Fruit fly (Drosophila melanogaster): Measurements from ENCODE around the gene CG13926.

Gene CG13926

DNA sequence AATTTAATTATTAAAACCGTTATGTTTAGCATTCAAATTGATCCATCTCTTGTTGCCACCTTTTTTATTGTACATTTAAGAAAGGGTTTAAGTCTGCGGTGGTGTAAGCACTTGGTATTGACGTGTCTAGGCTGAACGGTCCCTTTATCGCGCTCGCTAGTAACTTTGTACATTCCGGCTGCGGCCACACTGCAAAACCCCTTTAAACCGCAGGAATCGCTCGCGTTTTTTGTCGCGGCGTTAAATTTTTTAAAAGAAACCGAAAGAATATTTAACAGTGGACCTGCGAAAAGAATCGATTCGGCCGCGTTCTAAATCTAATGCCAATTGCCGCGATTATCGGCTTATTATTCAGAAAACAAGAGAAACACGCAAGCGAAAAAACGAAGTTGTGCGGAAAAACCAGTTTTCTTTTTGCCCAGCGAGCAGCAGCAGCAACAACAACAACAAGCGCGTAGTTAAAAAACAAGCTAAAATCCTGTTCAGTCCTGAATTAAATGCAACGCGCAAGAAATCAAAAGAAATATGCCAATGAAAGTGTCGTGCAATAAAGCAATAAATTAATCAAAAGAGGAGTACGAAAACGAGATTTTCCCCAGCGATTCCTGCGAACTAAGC, 41.4 kb downstream of the CG13926 start, which contains the start of gene CG13917 (continued):
- TF ChIP-seq jumu (GFP tag; optimal IDR thresholded peaks at IDR 0.05) (no peak), pita (GFP tag; optimal IDR thresholded peaks at IDR 0.05) (peak; percentile 65), Elba2 (GFP tag; optimal IDR thresholded peaks at IDR 0.05) (no peak), CG14441 (GFP tag; IDR thresholded peaks at IDR 0.05) (peak; percentile 22; the same call in 1 of the 2 replicates), ems (GFP tag; optimal IDR thresholded peaks at IDR 0.05) (peak; percentile 17), BEAF-32 (GFP tag; optimal IDR thresholded peaks at IDR 0.05) (peak; percentile 34), CG11504 (tag; optimal IDR thresholded peaks at IDR 0.05) (peak; percentile 51), Stat92E (GFP tag; optimal IDR thresholded peaks at IDR 0.05) (peak in 1 of 3 experiments; percentile 39), CoRest (tag; optimal IDR thresholded peaks at IDR 0.05) (peak; percentile 60), pnt (GFP tag; optimal IDR thresholded peaks at IDR 0.05) (no peak), gfzf (GFP tag; optimal IDR thresholded peaks at IDR 0.05) (peak; percentile 98), gem (tag; optimal IDR thresholded peaks at IDR 0.05) (peak; percentile 33), insv (GFP tag; optimal IDR thresholded peaks at IDR 0.05) (no peak), hbn (GFP tag; IDR thresholded peaks at IDR 0.05; ENCODE audit: partially characterized antibody) (0 out of 2 replicates have a peak, but pooled peaks have one; percentile 25), CG2116 (GFP tag; optimal IDR thresholded peaks at IDR 0.05) (peak; percentile 33), Nf-YC (tag; optimal IDR thresholded peaks at IDR 0.05) (peak; percentile 24), pzg (GFP tag; optimal IDR thresholded peaks at IDR 0.05) (peak; percentile 98), CG8290 (GFP tag; optimal IDR thresholded peaks at IDR 0.05) (peak; percentile 12), CG8290 (tag; optimal IDR thresholded peaks at IDR 0.05) (peak in 1 of 2 experiments; percentile 14), MESR4 (GFP tag; optimal IDR thresholded peaks at IDR 0.05) (peak; percentile 34), run (tag; optimal IDR thresholded peaks at IDR 0.05) (peak; percentile 25), stc (GFP tag; IDR thresholded peaks at IDR 0.05) (peak; percentile 18; the same call in 1 of the 2 replicates), sens (GFP tag) (peak; percentile 44), sqz (GFP tag; optimal IDR thresholded peaks at IDR 0.05) (peak; percentile 19), CG42726 (GFP tag; IDR thresholded peaks at IDR 0.05; ENCODE audit: partially characterized antibody) (0 out of 2 replicates have a peak, but pooled peaks have one; percentile 20), CG9797 (GFP tag; optimal IDR thresholded peaks at IDR 0.05) (peak; percentile 98), Dp (GFP tag; optimal IDR thresholded peaks at IDR 0.05) (peak; percentile 71), CG17186 (GFP tag; optimal IDR thresholded peaks at IDR 0.05) (peak; percentile 1), E2f2 (GFP tag; IDR thresholded peaks at IDR 0.05) (peak; percentile 82), bbx (GFP tag; IDR thresholded peaks at IDR 0.05; ENCODE audit: partially characterized antibody) (peak; percentile 64), CG11247 (GFP tag; IDR thresholded peaks at IDR 0.05) (no peak), Hmr (GFP tag; optimal IDR thresholded peaks at IDR 0.05) (peak; percentile 71), CTCF (GFP tag; optimal IDR thresholded peaks at IDR 0.05) (peak; percentile 28), Jarid2 (GFP tag; optimal IDR thresholded peaks at IDR 0.05) (peak; percentile 52), fd3F (GFP tag; optimal IDR thresholded peaks at IDR 0.05) (no peak), CG12391 (tag; optimal IDR thresholded peaks at IDR 0.05) (peak; percentile 26), vvl (GFP tag; IDR thresholded peaks at IDR 0.05) (peak; percentile 76), Med (GFP tag) (peak; percentile 87), amos (GFP tag; IDR thresholded peaks at IDR 0.05; ENCODE audit: partially characterized antibody) (peak; percentile 46; the same call in 1 of the 2 replicates), Bgb (GFP tag; IDR thresholded peaks at IDR 0.05; ENCODE audit: partially characterized antibody) (peak; percentile 48; the same call in 1 of the 2 replicates), CG13424 (tag; optimal IDR thresholded peaks at IDR 0.05) (no peak), CG10267 (tag; optimal IDR thresholded peaks at IDR 0.05) (peak; percentile 77), Sry-δ (GFP tag; optimal IDR thresholded peaks at IDR 0.05) (peak; percentile 48), seq (GFP tag; IDR thresholded peaks at IDR 0.05) (0 out of 2 replicates have a peak, but pooled peaks have one; percentile 18), CG31441 (GFP tag; IDR thresholded peaks at IDR 0.05) (0 out of 2 replicates have a peak, but pooled peaks have one; percentile 20), so (GFP tag; IDR thresholded peaks at IDR 0.05) (0 out of 3 replicates have a peak, but pooled peaks have one; percentile 17), CG9876 (GFP tag; optimal IDR thresholded peaks at IDR 0.05) (no peak), CG12299 (tag; optimal IDR thresholded peaks at IDR 0.05) (peak; percentile 41)
